Worm (Caenorhabditis elegans) whole organism, early embryonic: ENCODE results near the gene gcna-1.

Source experiments
- B0310.2 ChIP-seq: sonication (generic microtip); optimal IDR thresholded peaks from 2 replicates; lab custom pipeline; 2016; ENCODE audit warnings: mild to moderate bottlenecking, missing genetic modification characterization, missing compliant biosample characterization
- F13C5.2 ChIP-seq: sonication (generic microtip); optimal IDR thresholded peaks from 2 replicates; lab custom pipeline; 2017; ENCODE audit warnings: mild to moderate bottlenecking, missing genetic modification characterization, inconsistent platforms, missing compliant biosample characterization
- aly-1 ChIP-seq: sonication (generic microtip); optimal IDR thresholded peaks from 2 replicates; lab custom pipeline; 2016; ENCODE audit warnings: missing genetic modification characterization, missing compliant biosample characterization
- ama-1 ChIP-seq: fragments of 150-350 bp; optimal IDR thresholded peaks from 2 replicates; lab custom pipeline; 2014
- ceh-13 ChIP-seq: fragments of 200-800 bp; sonication (Bioruptor generic); optimal IDR thresholded peaks from 2 replicates; lab custom pipeline; 2018; ENCODE audit warnings: mild to moderate bottlenecking, missing genetic modification characterization, missing compliant biosample characterization
- ceh-36 ChIP-seq: sonication (generic microtip); optimal IDR thresholded peaks from 2 replicates; lab custom pipeline; 2016; ENCODE audit warnings: missing genetic modification characterization, inconsistent platforms, missing compliant biosample characterization
- ets-7 ChIP-seq: sonication (generic microtip); optimal IDR thresholded peaks from 2 replicates; lab custom pipeline; 2016; ENCODE audit warnings: missing genotype, missing genetic modification characterization, missing compliant biosample characterization
- flt-1 ChIP-seq: fragments of 200-800 bp; sonication (Bioruptor generic); IDR thresholded peaks from 2 replicates; pipeline ENCODE4 v1.3.6; 2022; ENCODE audit warnings: missing genetic modification characterization, missing compliant biosample characterization
- hmbx-1 ChIP-seq: sonication (generic microtip); optimal IDR thresholded peaks from 2 replicates; lab custom pipeline; 2016; ENCODE audit warnings: mild to moderate bottlenecking, missing genetic modification characterization, missing compliant biosample characterization
- hmg-4 ChIP-seq: fragments of 200-800 bp; sonication (Bioruptor generic); optimal IDR thresholded peaks from 2 replicates; lab custom pipeline; 2018; ENCODE audit warnings: mild to moderate bottlenecking, missing genetic modification characterization, missing compliant biosample characterization
- hnd-1 ChIP-seq: sonication (generic microtip); optimal IDR thresholded peaks from 2 replicates; lab custom pipeline; 2016; ENCODE audit warnings: missing genetic modification characterization, missing compliant biosample characterization
- pes-1 ChIP-seq: fragments of 200-800 bp; sonication (Bioruptor generic); IDR thresholded peaks from 2 replicates; pipeline ENCODE4 v1.3.6; 2022; ENCODE audit warnings: missing genetic modification reagents, missing genetic modification characterization, missing compliant biosample characterization
- scrt-1 ChIP-seq: fragments of 200-800 bp; sonication (Bioruptor generic); IDR thresholded peaks from 2 replicates; pipeline ENCODE4 v1.3.6; 2022; ENCODE audit warnings: missing genetic modification characterization, missing compliant biosample characterization
- sea-1 ChIP-seq: fragments of 200-800 bp; sonication (Bioruptor generic); conservative IDR thresholded peaks from 2 replicates; pipeline ENCODE4 v1.3.6; 2022; ENCODE audit warnings: missing genetic modification characterization, missing compliant biosample characterization
- tbx-11 ChIP-seq: fragments of 200-800 bp; sonication (Bioruptor generic); IDR thresholded peaks from 2 replicates; pipeline ENCODE4 v1.3.6; 2022; ENCODE audit warnings: missing genetic modification characterization, missing compliant biosample characterization
- tbx-37 ChIP-seq: fragments of 200-800 bp; sonication (Bioruptor generic); conservative IDR thresholded peaks from 2 replicates; pipeline ENCODE4 v1.3.6; 2022; ENCODE audit warnings: missing genetic modification reagents, missing genetic modification characterization, missing compliant biosample characterization
- tra-4 ChIP-seq: sonication (generic microtip); optimal IDR thresholded peaks from 2 replicates; lab custom pipeline; 2017; ENCODE audit warnings: missing genetic modification characterization, missing compliant biosample characterization

Gene gcna-1

ce11 chrIII:5975005-5975730, 33.7 kb downstream of the gcna-1 start, which contains the start of gene mlp-1:
mlp-1 (minus strand) TSS chrIII:5975055.
- no peak for TF ChIP-seq aly-1
- no peak for TF ChIP-seq ceh-36
- TF ChIP-seq tra-4 = no peak
- no peak for TF ChIP-seq ets-7
- TF ChIP-seq B0310.2 (tag; lab: Kevin White, UChicago) = no peak
- TF ChIP-seq hnd-1 = no peak
- TF ChIP-seq tbx-37 (GFP tag; lab: Robert Waterston, UW) = no peak
- TF ChIP-seq scrt-1 (GFP tag; lab: Robert Waterston, UW) = no peak
- TF ChIP-seq ceh-13 (GFP tag; lab: Kevin White, UChicago) = no peak
- TF ChIP-seq F13C5.2 (tag; lab: Kevin White, UChicago) = no peak

DNA sequence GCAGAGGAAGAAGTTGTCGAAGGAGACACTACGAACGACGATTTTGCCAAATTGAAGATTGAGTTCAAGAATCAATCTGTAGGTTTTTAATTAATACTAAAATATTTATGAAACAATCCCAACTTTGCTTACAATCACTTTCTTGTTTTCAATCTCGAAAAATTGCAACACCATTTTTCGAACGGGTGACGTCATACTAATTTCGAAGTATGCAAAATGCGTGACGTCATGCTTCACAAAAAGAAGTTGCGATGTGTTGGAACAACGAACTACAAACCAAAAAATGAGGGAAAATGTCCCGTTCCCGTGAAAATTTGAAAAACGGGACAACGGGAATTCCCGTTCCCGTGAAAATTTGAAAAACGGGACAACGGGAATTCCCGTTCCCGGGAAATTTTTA, 41.2 kb downstream of the gcna-1 start:
- TF ChIP-seq hmbx-1 = no peak
- no peak for TF ChIP-seq ceh-13 (GFP tag; lab: Kevin White, UChicago)
- no peak for TF ChIP-seq scrt-1 (GFP tag; lab: Robert Waterston, UW)
- no peak for TF ChIP-seq hmg-4 (GFP tag; lab: Kevin White, UChicago)
- TF ChIP-seq tbx-37 (GFP tag; lab: Robert Waterston, UW) = no peak
- TF ChIP-seq pes-1 (GFP tag; lab: Robert Waterston, UW) = no peak
- TF ChIP-seq hnd-1 = no peak
- TF ChIP-seq ceh-36 = no peak
- no peak for TF ChIP-seq F13C5.2 (tag; lab: Kevin White, UChicago)
- no peak for TF ChIP-seq tbx-11

DNA sequence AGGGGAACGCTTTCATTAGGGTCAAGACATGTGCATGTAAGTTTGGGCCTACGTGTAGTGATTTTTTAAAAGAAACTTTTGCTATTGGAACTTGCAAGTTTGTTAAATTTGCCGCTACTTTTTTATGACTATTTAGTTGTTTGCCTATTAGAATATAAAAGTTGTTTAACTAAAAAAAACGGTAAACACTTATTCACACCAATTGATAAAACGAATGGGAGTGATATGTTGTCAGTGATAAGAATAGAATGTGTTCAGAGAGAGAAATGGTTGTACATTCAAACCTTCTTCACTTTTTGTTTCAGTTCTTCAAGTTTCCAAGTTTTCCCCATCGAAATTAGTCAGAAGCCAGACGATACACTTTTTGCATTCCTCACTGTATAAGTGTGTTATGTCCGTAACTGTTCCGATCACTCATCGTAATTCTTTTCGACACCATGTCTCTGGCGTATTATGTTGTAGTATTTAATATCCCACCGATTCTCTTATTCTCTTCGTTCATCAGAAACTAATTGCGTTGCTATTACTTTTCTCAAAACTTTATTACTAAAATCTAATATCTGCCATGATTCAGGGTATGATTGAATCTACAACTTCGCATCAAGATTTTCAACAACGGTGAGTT, 42.9 kb downstream of the gcna-1 start, which contains the start of gene dct-6:
Gene dct-6, plus strand, starts transcription at position 575 of the 625 bp plus-strand sequence.
- TF ChIP-seq hmg-4 (GFP tag; lab: Kevin White, UChicago) (no peak), hnd-1 (no peak)

DNA sequence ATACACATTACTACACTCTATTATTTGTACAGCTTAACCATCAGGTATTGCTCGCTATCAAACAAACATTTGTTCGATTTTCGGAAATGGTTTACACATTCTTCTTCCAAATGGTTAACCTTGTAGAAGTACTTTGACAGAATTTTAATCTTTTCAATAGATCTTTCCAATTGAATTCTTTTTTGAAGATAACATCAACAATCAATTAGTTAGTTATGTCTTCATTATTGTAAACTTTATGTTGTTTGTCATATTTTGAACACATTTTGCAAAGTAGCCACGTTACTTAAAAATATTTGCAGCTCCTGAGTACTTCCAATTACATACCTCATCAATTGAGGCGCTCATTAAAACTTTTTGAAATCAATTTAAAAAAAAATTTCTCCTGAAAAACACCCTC, 43.5 kb downstream of the gcna-1 start:
- TF ChIP-seq tra-4 (no peak), flt-1 (GFP tag; lab: Robert Waterston, UW) (no peak), B0310.2 (tag; lab: Kevin White, UChicago) (no peak), scrt-1 (GFP tag; lab: Robert Waterston, UW) (no peak), ceh-13 (GFP tag; lab: Kevin White, UChicago) (no peak), tbx-37 (GFP tag; lab: Robert Waterston, UW) (no peak), hmbx-1 (no peak), hnd-1 (no peak), pes-1 (GFP tag; lab: Robert Waterston, UW) (no peak), sea-1 (no peak)

ce11 chrIII:5964058-5964632, 44.7 kb downstream of the gcna-1 start:
- TF ChIP-seq ceh-36 (no peak), ama-1 (lab: Kevin White, UChicago) (no peak), sea-1 (no peak), pes-1 (GFP tag; lab: Robert Waterston, UW) (no peak), F13C5.2 (tag; lab: Kevin White, UChicago) (no peak), hmbx-1 (no peak), tbx-11 (no peak), hnd-1 (no peak), flt-1 (GFP tag; lab: Robert Waterston, UW) (no peak), tra-4 (no peak), tbx-37 (GFP tag; lab: Robert Waterston, UW) (no peak), scrt-1 (GFP tag; lab: Robert Waterston, UW) (no peak), B0310.2 (tag; lab: Kevin White, UChicago) (no peak), ets-7 (no peak), aly-1 (no peak), ceh-13 (GFP tag; lab: Kevin White, UChicago) (no peak), hmg-4 (GFP tag; lab: Kevin White, UChicago) (no peak)

DNA sequence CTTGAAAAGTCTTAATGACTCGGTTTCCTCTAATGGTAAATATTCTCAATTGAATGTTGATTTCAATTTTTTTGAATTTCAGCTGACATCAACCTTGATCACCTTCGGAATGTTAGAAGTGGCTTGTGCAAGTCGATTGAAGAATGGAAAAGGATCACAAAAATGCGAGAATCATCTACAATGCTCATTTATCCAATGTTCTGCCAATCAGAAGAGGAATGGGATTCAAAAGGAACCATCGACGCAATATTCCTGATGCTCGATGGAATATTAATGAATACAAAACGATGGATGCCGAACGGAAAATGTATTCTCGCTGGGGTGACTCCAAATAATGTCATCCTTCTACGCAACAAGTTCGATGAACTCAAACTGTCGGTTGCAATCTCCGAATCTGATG, 47.3 kb downstream of the gcna-1 start:
- no peak for TF ChIP-seq tbx-37 (GFP tag; lab: Robert Waterston, UW)
- no peak for TF ChIP-seq F13C5.2 (tag; lab: Kevin White, UChicago)
- no peak for TF ChIP-seq tbx-11
- TF ChIP-seq B0310.2 (tag; lab: Kevin White, UChicago) = no peak
- TF ChIP-seq hmg-4 (GFP tag; lab: Kevin White, UChicago) = no peak
- TF ChIP-seq hmbx-1 = no peak
- no peak for TF ChIP-seq flt-1 (GFP tag; lab: Robert Waterston, UW)
- no peak for TF ChIP-seq ama-1 (lab: Kevin White, UChicago)
- no peak for TF ChIP-seq ceh-36
- TF ChIP-seq ets-7 = no peak
- no peak for TF ChIP-seq aly-1
- TF ChIP-seq ceh-13 (GFP tag; lab: Kevin White, UChicago) = no peak
- no peak for TF ChIP-seq sea-1
- no peak for TF ChIP-seq scrt-1 (GFP tag; lab: Robert Waterston, UW)
- TF ChIP-seq pes-1 (GFP tag; lab: Robert Waterston, UW) = no peak

ce11 chrIII:5959049-5959448, 49.8 kb downstream of the gcna-1 start:
- TF ChIP-seq F13C5.2 (tag; lab: Kevin White, UChicago) (no peak), hmbx-1 (no peak), ceh-13 (GFP tag; lab: Kevin White, UChicago) (no peak), ama-1 (lab: Kevin White, UChicago) (no peak)
